Fruit fly (Drosophila melanogaster) Kc167 (cell line): ENCODE measurements around the gene Rac1.

Source experiments
- Myc ChIP-seq: fragments of >200 bp; optimal IDR thresholded peaks from 2 replicates; lab custom pipeline; 2017; ENCODE audit warnings: missing external identifiers
- Sin3A ChIP-seq: fragments of >200 bp; optimal IDR thresholded peaks from 2 replicates; lab custom pipeline; 2018; ENCODE audit warnings: missing external identifiers
- h ChIP-seq: fragments of >200 bp; optimal IDR thresholded peaks from 3 replicates; lab custom pipeline; 2018; ENCODE audit warnings: missing external identifiers
- insv ChIP-seq: fragments of >200 bp; optimal IDR thresholded peaks from 3 replicates; lab custom pipeline; 2018; ENCODE audit warnings: missing external identifiers
- ttk ChIP-seq: sonication (Bioruptor generic); optimal IDR thresholded peaks from 2 replicates; lab custom pipeline; 2017; ENCODE audit warnings: missing external identifiers

dm6 chr3L:1319097-1319725 is 16.7 kb upstream of the Rac1 start:
- TF ChIP-seq h (lab: Kevin White, UChicago) (no peak), ttk (lab: Kevin White, UChicago) (no peak), Sin3A (lab: Kevin White, UChicago) (no peak), insv (lab: Kevin White, UChicago) (no peak), Myc (lab: Kevin White, UChicago) (no peak)
